Worm (Caenorhabditis elegans) whole organism, L2 larva: ENCODE results near the gene fbxb-88.

Experiments used
- nhr-11 ChIP-seq: fragments of 150-350 bp; optimal IDR thresholded peaks from 2 replicates; lab custom pipeline; 2014; ENCODE audit warnings: missing biosample characterization, missing genetic modification characterization
- nhr-12 ChIP-seq: fragments of 150-350 bp; optimal IDR thresholded peaks from 2 replicates; lab custom pipeline; 2014; ENCODE audit warnings: missing biosample characterization, missing genetic modification characterization
- snpc-4 ChIP-seq: fragments of 150-350 bp; optimal IDR thresholded peaks from 2 replicates; lab custom pipeline; 2014; ENCODE audit warnings: missing biosample characterization, missing genetic modification characterization
- ztf-4 ChIP-seq: fragments of 150-350 bp; optimal IDR thresholded peaks from 2 replicates; lab custom pipeline; 2014; ENCODE audit warnings: missing biosample characterization, missing genetic modification characterization

- no peak for TF ChIP-seq nhr-11 (tag; lab: Kevin White, UChicago)
- no peak for TF ChIP-seq snpc-4 (tag; lab: Kevin White, UChicago)
- no peak for TF ChIP-seq ztf-4 (tag; lab: Kevin White, UChicago)
- no peak for TF ChIP-seq nhr-12 (tag; lab: Kevin White, UChicago)
These were observed 27.8 kb upstream of the fbxb-88 start for ce11 chrII:4855489-4855888.
